Fruit fly (Drosophila melanogaster): ENCODE results near the gene Hsp68.

Hsp68 gene

dm6 chr3R:24010637-24011214 is 46.4 kb downstream of the Hsp68 start:
- TF ChIP-seq noc (tag; optimal IDR thresholded peaks at IDR 0.05), result no peak

DNA sequence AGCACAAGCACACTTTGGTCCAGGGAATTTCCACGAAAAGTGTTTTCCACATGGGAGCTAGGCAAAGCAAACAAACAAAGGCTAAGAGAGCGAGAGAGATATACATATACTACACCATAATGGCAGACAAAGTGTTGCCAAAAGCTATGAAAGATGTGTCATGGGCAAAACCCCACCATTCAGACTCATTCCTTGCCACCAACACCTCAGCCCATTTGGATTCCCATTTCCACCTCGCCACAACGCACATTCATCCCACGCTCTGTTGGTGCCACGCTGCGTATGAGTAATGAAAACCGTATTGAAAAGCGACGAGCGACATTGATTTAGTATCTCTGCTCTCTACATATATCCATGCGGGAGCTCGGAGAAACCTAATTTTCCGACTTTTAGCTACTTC is 48.2 kb downstream of the Hsp68 start:
- no peak for TF ChIP-seq noc (tag; optimal IDR thresholded peaks at IDR 0.05)

- TF ChIP-seq noc (tag; optimal IDR thresholded peaks at IDR 0.05), result peak; percentile 33
Observed at dm6 chr3R:24007775-24008506, 49.2 kb downstream of the Hsp68 start.

DNA sequence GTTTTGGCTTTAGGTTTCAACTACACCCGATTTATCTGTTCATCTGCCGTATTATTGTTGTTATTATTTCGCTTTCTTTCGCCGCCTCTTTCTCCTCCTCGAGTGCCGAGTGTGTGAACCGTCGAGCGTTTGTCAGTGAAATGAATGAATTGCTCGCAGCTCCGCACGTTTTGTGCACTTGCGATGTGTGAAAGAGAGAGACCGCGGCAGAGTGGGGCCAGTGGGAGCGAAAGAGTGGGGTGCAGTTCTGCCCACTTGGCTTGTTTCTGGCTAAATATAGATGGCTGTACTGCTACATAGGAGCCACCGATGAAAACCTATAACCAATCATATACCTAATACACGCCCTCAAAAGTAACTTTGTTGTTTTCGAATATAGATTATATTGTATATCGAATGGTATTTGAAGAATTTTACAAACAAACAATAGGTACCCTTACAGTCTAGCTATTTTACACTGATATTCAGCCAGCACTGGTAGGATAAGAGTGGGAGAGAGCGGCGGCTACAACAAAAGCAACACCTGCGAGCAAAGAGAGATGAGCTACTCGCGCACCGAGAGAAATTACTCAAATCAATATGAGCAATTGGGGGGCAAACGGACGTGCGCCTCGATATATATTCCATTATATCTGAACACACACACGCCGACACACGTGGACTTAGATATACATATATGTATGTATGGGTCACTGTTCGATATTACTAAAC is 50.5 kb downstream of the Hsp68 start:
- peak; percentile 42 for TF ChIP-seq noc (tag; optimal IDR thresholded peaks at IDR 0.05)

Measured in whole organism, larva.